Worm (Caenorhabditis elegans) whole organism, late embryonic: ENCODE data around the gene srsx-28.

Experiments
- C38D4.7 ChIP-seq: fragments of 200-800 bp; sonication (Bioruptor generic); optimal IDR thresholded peaks from 2 replicates; lab custom pipeline; 2018; ENCODE audit warnings: mild to moderate bottlenecking, missing genetic modification characterization, moderate library complexity, missing compliant biosample characterization
- K09A11.1 ChIP-seq: sonication (generic microtip); optimal IDR thresholded peaks from 2 replicates; lab custom pipeline; 2017; ENCODE audit warnings: antibody characterized with exemption, mild to moderate bottlenecking, missing genetic modification characterization, missing compliant biosample characterization; ENCODE audit not compliant: insufficient read depth
- ahr-1 ChIP-seq: sonication (generic microtip); optimal IDR thresholded peaks from 2 replicates; lab custom pipeline; 2016; ENCODE audit warnings: missing genetic modification characterization, missing compliant biosample characterization
- ceh-14 ChIP-seq: sonication (generic microtip); optimal IDR thresholded peaks from 2 replicates; lab custom pipeline; 2016; ENCODE audit warnings: missing genotype, missing genetic modification characterization, missing compliant biosample characterization
- ceh-18 ChIP-seq: sonication (generic microtip); optimal IDR thresholded peaks from 2 replicates; lab custom pipeline; 2016; ENCODE audit warnings: missing genetic modification characterization, missing compliant biosample characterization
- ceh-19 ChIP-seq: fragments of 200-800 bp; sonication (Bioruptor generic); optimal IDR thresholded peaks from 2 replicates; lab custom pipeline; 2018; ENCODE audit warnings: mild to moderate bottlenecking, missing genetic modification characterization, missing compliant biosample characterization
- ceh-30 ChIP-seq: fragments of 150-350 bp; optimal IDR thresholded peaks from 2 replicates; lab custom pipeline; 2014; ENCODE audit warnings: missing biosample characterization, missing genetic modification characterization
- ceh-48 ChIP-seq: sonication (generic microtip); optimal IDR thresholded peaks from 2 replicates; lab custom pipeline; 2016; ENCODE audit warnings: missing genetic modification characterization, inconsistent platforms, missing compliant biosample characterization
- ceh-6 ChIP-seq: fragments of 200-800 bp; sonication (Bioruptor generic); optimal IDR thresholded peaks from 2 replicates; lab custom pipeline; 2018; ENCODE audit warnings: mild to moderate bottlenecking, missing genetic modification characterization, missing compliant biosample characterization
- dmd-4 ChIP-seq: sonication (generic microtip); optimal IDR thresholded peaks from 2 replicates; lab custom pipeline; 2016; ENCODE audit warnings: borderline replicate concordance, missing genetic modification characterization, missing compliant biosample characterization
- dve-1 ChIP-seq: sonication (generic microtip); optimal IDR thresholded peaks from 2 replicates; lab custom pipeline; 2017; ENCODE audit warnings: antibody characterized with exemption, mild to moderate bottlenecking, missing genetic modification characterization, missing compliant biosample characterization
- elt-2 ChIP-seq: sonication (generic microtip); optimal IDR thresholded peaks from 2 replicates; lab custom pipeline; 2016; ENCODE audit warnings: missing genetic modification reagents, missing genetic modification characterization, missing compliant biosample characterization
- elt-4 ChIP-seq: sonication (generic microtip); optimal IDR thresholded peaks from 2 replicates; lab custom pipeline; 2016; ENCODE audit warnings: missing genetic modification characterization, missing compliant biosample characterization
- ets-4 ChIP-seq: sonication (generic microtip); optimal IDR thresholded peaks from 2 replicates; lab custom pipeline; 2016; ENCODE audit warnings: missing genetic modification characterization, missing compliant biosample characterization
- fax-1 ChIP-seq: sonication (generic microtip); optimal IDR thresholded peaks from 2 replicates; lab custom pipeline; 2016; ENCODE audit warnings: missing genotype, missing genetic modification characterization, missing compliant biosample characterization
- fkh-10 ChIP-seq: fragments of 150-350 bp; optimal IDR thresholded peaks from 2 replicates; lab custom pipeline; 2014; ENCODE audit warnings: missing biosample characterization, missing genetic modification reagents, missing genetic modification characterization
- hlh-13 ChIP-seq: fragments of 200-800 bp; sonication (Bioruptor generic); optimal IDR thresholded peaks from 2 replicates; lab custom pipeline; 2018; ENCODE audit warnings: mild to moderate bottlenecking, missing genetic modification characterization, missing compliant biosample characterization
- hlh-15 ChIP-seq: sonication (generic microtip); optimal IDR thresholded peaks from 2 replicates; lab custom pipeline; 2016; ENCODE audit warnings: missing genetic modification characterization, missing compliant biosample characterization
- hlh-6 ChIP-seq: sonication (generic microtip); optimal IDR thresholded peaks from 2 replicates; lab custom pipeline; 2016; ENCODE audit warnings: missing genotype, missing genetic modification characterization, missing compliant biosample characterization
- hlh-8 ChIP-seq: sonication (generic microtip); optimal IDR thresholded peaks from 2 replicates; lab custom pipeline; 2016; ENCODE audit warnings: missing genotype, missing genetic modification characterization, missing compliant biosample characterization
- madf-2 ChIP-seq: sonication (generic microtip); optimal IDR thresholded peaks from 2 replicates; lab custom pipeline; 2017; ENCODE audit warnings: missing genetic modification characterization, missing compliant biosample characterization
- nhr-232 ChIP-seq: sonication (generic microtip); optimal IDR thresholded peaks from 2 replicates; lab custom pipeline; 2016; ENCODE audit warnings: missing genetic modification characterization, missing compliant biosample characterization
- npax-4 ChIP-seq: sonication (generic microtip); optimal IDR thresholded peaks from 2 replicates; lab custom pipeline; 2016; ENCODE audit warnings: missing genetic modification characterization, missing compliant biosample characterization
- odd-2 ChIP-seq: sonication (generic microtip); optimal IDR thresholded peaks from 2 replicates; lab custom pipeline; 2017; ENCODE audit warnings: antibody characterized with exemption, mild to moderate bottlenecking, missing genetic modification characterization, missing compliant biosample characterization
- pag-3 ChIP-seq: sonication (generic microtip); optimal IDR thresholded peaks from 2 replicates; lab custom pipeline; 2016; ENCODE audit warnings: missing compliant biosample characterization, missing genetic modification characterization, borderline replicate concordance
- pat-9 ChIP-seq: fragments of 200-800 bp; sonication (Bioruptor generic); optimal IDR thresholded peaks from 2 replicates; lab custom pipeline; 2018; ENCODE audit warnings: mild to moderate bottlenecking, missing genetic modification characterization, moderate library complexity, missing compliant biosample characterization
- pha-2 ChIP-seq: sonication (generic microtip); optimal IDR thresholded peaks from 2 replicates; lab custom pipeline; 2017; ENCODE audit warnings: mild to moderate bottlenecking, missing genetic modification characterization, missing compliant biosample characterization
- pqm-1 ChIP-seq: sonication (generic microtip); optimal IDR thresholded peaks from 2 replicates; lab custom pipeline; 2016; ENCODE audit warnings: missing genetic modification characterization, missing compliant biosample characterization
- rnt-1 ChIP-seq: sonication (generic microtip); optimal IDR thresholded peaks from 2 replicates; lab custom pipeline; 2016; ENCODE audit warnings: missing genetic modification characterization, missing compliant biosample characterization
- syd-9 ChIP-seq: sonication (generic microtip); optimal IDR thresholded peaks from 2 replicates; lab custom pipeline; 2016; ENCODE audit warnings: mild to moderate bottlenecking, missing genetic modification characterization, moderate library complexity, missing compliant biosample characterization
- unc-3 ChIP-seq, 2 experiments: fragments of 200-800 bp in 1 of 2; sonication (Bioruptor generic) in 1 of 2; sonication (generic microtip) in 1 of 2; conservative IDR thresholded peaks in 1 of 2; optimal IDR thresholded peaks in 1 of 2; 2 replicates each; pipeline versions ENCODE4 v1.3.6 to Lab custom; 2016 to 2022; ENCODE audit warnings: missing compliant biosample characterization in 2 of 2, missing genetic modification characterization in 2 of 2, missing genetic modification reagents in 1 of 2
- unc-42 ChIP-seq: sonication (generic microtip); optimal IDR thresholded peaks from 2 replicates; lab custom pipeline; 2016; ENCODE audit warnings: missing genotype, missing genetic modification characterization, missing compliant biosample characterization
- unc-86 ChIP-seq: sonication (generic microtip); optimal IDR thresholded peaks from 2 replicates; lab custom pipeline; 2016; ENCODE audit warnings: missing genetic modification characterization, missing compliant biosample characterization
- zip-5 ChIP-seq: sonication (generic microtip); optimal IDR thresholded peaks from 2 replicates; lab custom pipeline; 2016; ENCODE audit warnings: missing genetic modification characterization, missing compliant biosample characterization
- ztf-16 ChIP-seq: sonication (generic microtip); optimal IDR thresholded peaks from 2 replicates; lab custom pipeline; 2017; ENCODE audit warnings: missing genetic modification characterization, missing compliant biosample characterization

The srsx-28 gene

DNA sequence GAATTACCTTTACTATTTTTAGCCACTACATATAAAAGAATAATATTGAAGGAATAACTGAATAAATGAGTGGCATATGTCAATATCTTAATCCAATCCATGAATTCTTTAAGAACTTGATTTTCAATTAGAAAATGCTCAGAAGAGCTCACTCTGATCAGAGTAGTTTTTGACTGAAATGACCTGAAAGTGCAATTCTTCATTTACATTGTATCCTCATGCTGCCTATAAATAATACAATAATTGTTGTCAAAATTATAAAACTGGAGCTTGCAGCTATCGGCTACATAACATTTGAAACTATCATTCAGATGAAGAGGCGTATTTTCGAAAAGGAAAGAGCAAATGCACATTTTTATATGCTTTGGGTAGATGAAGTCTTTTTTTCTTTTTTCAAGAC, 29.7 kb upstream of the srsx-28 start, which contains the start of gene srxa-19:
Gene srxa-19, minus strand, starts transcription at position 101 of the 400 bp plus-strand sequence.
- TF ChIP-seq rnt-1 (tag; lab: Kevin White, UChicago) (no peak), pha-2 (tag; lab: Kevin White, UChicago) (no peak), hlh-8 (no peak), unc-42 (no peak), pag-3 (tag; lab: Kevin White, UChicago) (no peak), unc-3 (GFP tag; conservative IDR thresholded peaks at IDR 0.05; lab: Robert Waterston, UW) (no peak), unc-3 (tag; optimal IDR thresholded peaks at IDR 0.05; lab: Kevin White, UChicago) (no peak), dve-1 (tag; lab: Kevin White, UChicago) (no peak), hlh-6 (tag; lab: Kevin White, UChicago) (no peak), pqm-1 (tag; lab: Kevin White, UChicago) (no peak), ets-4 (tag; lab: Kevin White, UChicago) (no peak), fkh-10 (GFP tag; lab: Kevin White, UChicago) (no peak), ztf-16 (tag; lab: Kevin White, UChicago) (no peak), C38D4.7 (no peak), ceh-6 (no peak), ceh-19 (GFP tag; lab: Kevin White, UChicago) (no peak), zip-5 (no peak), npax-4 (no peak), K09A11.1 (tag; lab: Kevin White, UChicago) (no peak), elt-4 (no peak), nhr-232 (tag; lab: Kevin White, UChicago) (no peak)
- TF ChIP-seq, all 69 proteins: peak for 0

ce11 chrV:10123324-10123723, 29.1 kb upstream of the srsx-28 start, which contains the start of gene C08B6.6:
Gene C08B6.6 (plus strand): TSS chrV:10123624.
- TF ChIP-seq ets-4 (tag; lab: Kevin White, UChicago), result no peak
- no peak for TF ChIP-seq unc-86 (tag; lab: Kevin White, UChicago)
- TF ChIP-seq hlh-15, result no peak
- TF ChIP-seq ceh-30, result no peak
- TF ChIP-seq, all 69 proteins: peak for 0

- TF ChIP-seq zip-5 (no peak), elt-2 (tag; lab: Kevin White, UChicago) (peak; percentile 81)
Observed at ce11 chrV:10124799-10125548, 27.4 kb upstream of the srsx-28 start, which contains the start of gene C08B6.10. Gene C08B6.10 (plus strand): TSS chrV:10125498.

- TF ChIP-seq fax-1 (tag; lab: Kevin White, UChicago) (no peak), ahr-1 (tag; lab: Kevin White, UChicago) (no peak), ceh-30 (no peak), C38D4.7 (no peak), elt-2 (tag; lab: Kevin White, UChicago) (no peak), rnt-1 (tag; lab: Kevin White, UChicago) (no peak), odd-2 (tag; lab: Kevin White, UChicago) (no peak), pha-2 (tag; lab: Kevin White, UChicago) (no peak), ceh-18 (tag; lab: Kevin White, UChicago) (no peak), pat-9 (tag; lab: Kevin White, UChicago) (no peak), syd-9 (no peak), hlh-13 (no peak), zip-5 (no peak)
Observed at ce11 chrV:10130195-10130594, 22.2 kb upstream of the srsx-28 start, which contains the start of gene aos-1. Gene aos-1 (minus strand): TSS chrV:10130295.

DNA sequence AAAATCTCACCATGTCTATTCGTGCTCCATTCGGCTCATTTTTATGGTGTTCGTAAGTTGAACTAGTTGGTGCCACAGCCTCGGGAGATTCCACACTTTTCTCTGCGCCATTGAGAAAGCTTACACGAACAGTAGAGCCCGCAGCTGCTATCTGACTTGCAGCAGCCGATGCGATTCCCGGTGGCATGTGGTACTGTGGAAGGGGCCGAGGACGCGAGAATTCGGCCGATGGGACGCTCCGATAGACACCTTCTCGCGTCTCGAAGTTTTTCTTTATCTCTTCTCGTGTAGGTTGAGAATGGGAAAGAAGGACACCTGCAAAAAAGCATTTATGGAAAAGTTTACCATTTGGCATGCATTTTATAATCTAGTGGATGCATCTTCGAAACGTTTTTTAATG, 19.1 kb upstream of the srsx-28 start:
- TF ChIP-seq madf-2 (tag; lab: Kevin White, UChicago) (no peak), elt-4 (no peak), ceh-30 (no peak), ahr-1 (tag; lab: Kevin White, UChicago) (no peak), unc-86 (tag; lab: Kevin White, UChicago) (no peak), elt-2 (tag; lab: Kevin White, UChicago) (no peak), ceh-14 (tag; lab: Kevin White, UChicago) (no peak), hlh-15 (no peak), unc-42 (no peak), ceh-48 (tag; lab: Kevin White, UChicago) (no peak), fax-1 (tag; lab: Kevin White, UChicago) (no peak), syd-9 (no peak), K09A11.1 (tag; lab: Kevin White, UChicago) (no peak), ceh-18 (tag; lab: Kevin White, UChicago) (no peak), dmd-4 (tag; lab: Kevin White, UChicago) (no peak)
